Worm (Caenorhabditis elegans): ENCODE data around the gene M153.5.

The M153.5 gene

DNA sequence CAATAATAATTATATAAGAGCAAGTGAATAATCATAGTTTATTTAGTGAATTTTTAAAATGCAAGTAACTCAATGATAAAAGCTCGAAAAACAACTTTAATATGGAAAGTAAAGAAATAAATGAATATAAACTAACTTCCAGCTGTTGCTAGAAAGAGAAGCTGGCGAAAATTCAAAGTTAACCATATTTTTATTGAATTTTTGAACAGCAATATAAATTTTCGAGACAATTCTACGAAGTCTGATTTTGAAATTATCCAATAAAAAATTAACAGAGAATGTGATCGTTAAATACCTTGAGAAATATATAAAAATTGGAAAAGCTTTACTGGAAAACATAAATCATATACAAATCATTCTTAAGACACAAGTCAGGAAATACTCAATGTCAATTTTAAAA, 42.8 kb downstream of the M153.5 start:
- no peak for TF ChIP-seq ets-7 (tag; optimal IDR thresholded peaks at IDR 0.05)
- TF ChIP-seq tbx-11 (GFP tag; IDR thresholded peaks at IDR 0.05), result no peak
- no peak for TF ChIP-seq ceh-36 (tag; optimal IDR thresholded peaks at IDR 0.05)
- TF ChIP-seq scrt-1 (GFP tag; IDR thresholded peaks at IDR 0.05), result no peak
- no peak for TF ChIP-seq B0310.2 (tag; optimal IDR thresholded peaks at IDR 0.05)
- TF ChIP-seq F13C5.2 (tag; optimal IDR thresholded peaks at IDR 0.05), result no peak
- TF ChIP-seq hmbx-1 (tag; optimal IDR thresholded peaks at IDR 0.05), result no peak

DNA sequence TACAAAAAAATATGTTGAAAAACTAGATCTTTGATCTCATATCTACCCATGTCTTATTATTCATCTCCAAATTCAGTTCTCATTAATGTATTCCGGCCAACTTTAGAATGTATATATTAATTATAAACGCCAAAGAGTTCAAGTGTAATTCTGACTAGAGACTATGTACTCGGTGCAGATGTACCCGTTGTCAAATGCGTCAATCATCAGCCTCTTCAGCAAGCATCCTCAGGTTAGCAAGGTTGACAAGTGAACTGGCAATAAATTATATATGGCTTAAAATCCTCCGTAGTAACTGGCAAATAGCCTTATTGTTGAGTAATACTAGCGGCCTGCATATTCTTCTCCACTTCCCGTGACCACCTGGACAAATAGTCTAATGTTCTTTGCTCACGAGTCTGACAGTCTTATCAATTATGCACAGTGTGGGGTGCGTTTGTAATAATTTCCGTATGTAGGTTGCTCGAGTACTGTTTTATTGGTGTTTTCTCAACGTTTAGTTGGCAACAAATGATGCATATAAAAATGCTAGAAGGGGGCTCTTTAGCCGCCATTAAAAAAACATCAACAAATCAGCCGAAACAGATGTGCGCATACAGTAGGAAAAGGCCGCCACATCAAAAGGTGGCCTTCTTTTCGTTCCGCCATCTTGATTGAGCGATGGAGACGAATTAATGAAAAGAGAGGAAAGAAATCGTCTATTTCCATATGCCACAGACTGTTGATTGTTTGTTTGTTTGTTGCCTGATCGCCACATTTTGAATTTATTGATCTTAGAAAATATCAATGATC, 44.7 kb downstream of the M153.5 start:
- TF ChIP-seq hmg-4 (GFP tag; optimal IDR thresholded peaks at IDR 0.05), result peak; percentile 51
- TF ChIP-seq tbx-11 (GFP tag; IDR thresholded peaks at IDR 0.05), result no peak

All from whole organism, early embryonic.